Worm (Caenorhabditis elegans) whole organism, L4 larva: ENCODE measurements around the gene T24D5.3.

ENCODE experiments used
- D1046.2 ChIP-seq: fragments of 200-800 bp; sonication (Bioruptor generic); IDR thresholded peaks from 2 replicates; pipeline ENCODE4 v1.3.6; 2022; ENCODE audit warnings: missing genetic modification characterization, missing compliant biosample characterization
- cey-2 ChIP-seq: sonication (generic microtip); optimal IDR thresholded peaks from 3 replicates; lab custom pipeline; 2017; ENCODE audit warnings: missing genetic modification characterization, mild to moderate bottlenecking, missing compliant biosample characterization, antibody characterized with exemption, borderline replicate concordance; ENCODE audit not compliant: insufficient read depth
- egl-27 ChIP-seq: sonication (generic microtip); optimal IDR thresholded peaks from 3 replicates; lab custom pipeline; 2017; ENCODE audit warnings: missing biosample characterization, missing genetic modification reagents, missing genetic modification characterization
- hlh-30 ChIP-seq: sonication (generic microtip); optimal IDR thresholded peaks from 2 replicates; lab custom pipeline; 2017; ENCODE audit warnings: antibody characterized with exemption, mild to moderate bottlenecking, missing genetic modification characterization, missing compliant biosample characterization; ENCODE audit not compliant: insufficient read depth
- mes-2 ChIP-seq: sonication (generic microtip); optimal IDR thresholded peaks from 2 replicates; lab custom pipeline; 2016; ENCODE audit warnings: missing genotype, mild to moderate bottlenecking, missing genetic modification characterization, missing compliant biosample characterization; ENCODE audit not compliant: poor library complexity, severe bottlenecking
- nhr-11 ChIP-seq: fragments of 150-350 bp; optimal IDR thresholded peaks from 2 replicates; lab custom pipeline; 2014; ENCODE audit warnings: missing biosample characterization, missing genetic modification characterization
- nhr-28 ChIP-seq: fragments of 150-350 bp; optimal IDR thresholded peaks from 2 replicates; lab custom pipeline; 2014; ENCODE audit warnings: missing biosample characterization, missing genetic modification characterization
- nhr-42 ChIP-seq: fragments of 200-800 bp; sonication (Bioruptor generic); IDR thresholded peaks from 2 replicates; pipeline ENCODE4 v1.3.6; 2022; ENCODE audit warnings: missing genetic modification characterization, missing compliant biosample characterization

- no peak for TF ChIP-seq nhr-42 (GFP tag; lab: Robert Waterston, UW)
- TF ChIP-seq mes-2 (tag; lab: Kevin White, UChicago), result no peak
- no peak for TF ChIP-seq egl-27 (tag; lab: Kevin White, UChicago)
- no peak for TF ChIP-seq D1046.2
- no peak for TF ChIP-seq nhr-11
- TF ChIP-seq hlh-30, result no peak
- no peak for TF ChIP-seq cey-2 (tag; lab: Kevin White, UChicago)
- no peak for TF ChIP-seq nhr-28 (tag; lab: Kevin White, UChicago)
Measured at ce11 chrX:12574473-12574872, 5.4 kb upstream of the T24D5.3 start, which contains the start of gene T24D5.1.
